Fruit fly (Drosophila melanogaster): Measurements from ENCODE around the gene CG18418.

CG18418 gene

dm6 chr3L:4720510-4721157 is 30.8 kb upstream of the CG18418 start (continued):
- no peak for TF ChIP-seq CG14710 (tag; optimal IDR thresholded peaks at IDR 0.05)
- no peak for TF ChIP-seq CG9797 (GFP tag; optimal IDR thresholded peaks at IDR 0.05)
- no peak for TF ChIP-seq h (optimal IDR thresholded peaks at IDR 0.05)
- no peak for TF ChIP-seq Ssrp (tag; optimal IDR thresholded peaks at IDR 0.05)
- peak; percentile 34 for TF ChIP-seq PHDP (tag; optimal IDR thresholded peaks at IDR 0.05)
- no peak for TF ChIP-seq MBD-R2 (GFP tag; IDR thresholded peaks at IDR 0.05)
- TF ChIP-seq CG13296 (GFP tag; optimal IDR thresholded peaks at IDR 0.05) = no peak
- TF ChIP-seq sr (GFP tag; IDR thresholded peaks at IDR 0.05) = peak; percentile 83
- peak; percentile 32; the same call in 1 of the 2 replicates for TF ChIP-seq CG10366 (GFP tag; IDR thresholded peaks at IDR 0.05)
- peak; percentile 29; the same call in 1 of the 2 replicates for TF ChIP-seq E2f2 (GFP tag; IDR thresholded peaks at IDR 0.05)
- TF ChIP-seq fd3F (GFP tag; optimal IDR thresholded peaks at IDR 0.05) = no peak
- no peak for TF ChIP-seq chm (GFP tag; IDR thresholded peaks at IDR 0.05)
- no peak for TF ChIP-seq ato (GFP tag; IDR thresholded peaks at IDR 0.05; ENCODE audit: partially characterized antibody)
- TF ChIP-seq CG7839 (tag; optimal IDR thresholded peaks at IDR 0.05) = peak; percentile 56
- no peak for TF ChIP-seq slbo (GFP tag; IDR thresholded peaks at IDR 0.05)
- peak; percentile 53 for TF ChIP-seq CG13424 (tag; optimal IDR thresholded peaks at IDR 0.05)
- no peak for TF ChIP-seq Mrtf (GFP tag; IDR thresholded peaks at IDR 0.05)
- no peak for TF ChIP-seq da (GFP tag; optimal IDR thresholded peaks at IDR 0.05)
- no peak for TF ChIP-seq stwl (tag; optimal IDR thresholded peaks at IDR 0.05)
- peak; percentile 44; the same call in 1 of the 2 replicates for TF ChIP-seq E2f1 (GFP tag; IDR thresholded peaks at IDR 0.05)
- TF ChIP-seq scrt (GFP tag; optimal IDR thresholded peaks at IDR 0.05) = no peak
- TF ChIP-seq CG3407 (GFP tag; optimal IDR thresholded peaks at IDR 0.05) = peak; percentile 23
- TF ChIP-seq CG9215 (GFP tag; IDR thresholded peaks at IDR 0.05) = no peak
- peak; percentile 61 for TF ChIP-seq fd96Cb (tag; optimal IDR thresholded peaks at IDR 0.05)
- TF ChIP-seq Spps (tag; optimal IDR thresholded peaks at IDR 0.05) = no peak
- no peak for TF ChIP-seq CG6175 (GFP tag; IDR thresholded peaks at IDR 0.05)
- peak; percentile 60 for TF ChIP-seq Sox100B (GFP tag; optimal IDR thresholded peaks at IDR 0.05)
- TF ChIP-seq sqz (GFP tag; optimal IDR thresholded peaks at IDR 0.05) = peak; percentile 41
- TF ChIP-seq CG11504 (tag; optimal IDR thresholded peaks at IDR 0.05) = peak; percentile 80
- TF ChIP-seq CG18599 (GFP tag; optimal IDR thresholded peaks at IDR 0.05) = peak; percentile 5
- peak in 1 of 2 experiments; percentile 35 for TF ChIP-seq bsh (GFP tag; optimal IDR thresholded peaks at IDR 0.05)
- no peak for TF ChIP-seq pros (GFP tag; optimal IDR thresholded peaks at IDR 0.05)
- peak; percentile 64 for TF ChIP-seq vvl (GFP tag; IDR thresholded peaks at IDR 0.05)
- TF ChIP-seq CG6813 (GFP tag; optimal IDR thresholded peaks at IDR 0.05) = no peak
- no peak for TF ChIP-seq zen (tag; optimal IDR thresholded peaks at IDR 0.05)
- no peak for TF ChIP-seq CG15479 (GFP tag; optimal IDR thresholded peaks at IDR 0.05)
- TF ChIP-seq Ptx1 (GFP tag; IDR thresholded peaks at IDR 0.05) = peak; percentile 63; the same call in 1 of the 2 replicates
- TF ChIP-seq gsb-n (tag; optimal IDR thresholded peaks at IDR 0.05) = peak; percentile 22
- TF ChIP-seq Dbx (GFP tag; IDR thresholded peaks at IDR 0.05) = no peak
- no peak for TF ChIP-seq CG15601 (tag; optimal IDR thresholded peaks at IDR 0.05)
- TF ChIP-seq ERR (GFP tag; optimal IDR thresholded peaks at IDR 0.05) = no peak
- no peak for TF ChIP-seq dan (GFP tag; IDR thresholded peaks at IDR 0.05)
- no peak for TF ChIP-seq trem (tag; optimal IDR thresholded peaks at IDR 0.05)
- peak; percentile 42 for TF ChIP-seq CG15269 (tag; optimal IDR thresholded peaks at IDR 0.05)
- no peak for TF ChIP-seq pan (optimal IDR thresholded peaks at IDR 0.05)
- peak in 1 of 2 experiments; percentile 52 for TF ChIP-seq pan (GFP tag; optimal IDR thresholded peaks at IDR 0.05 in 1 of 2, IDR thresholded peaks at IDR 0.05 in 1 of 2)
- TF ChIP-seq mirr (GFP tag; optimal IDR thresholded peaks at IDR 0.05) = no peak
- TF ChIP-seq CG8944 (GFP tag; optimal IDR thresholded peaks at IDR 0.05) = no peak
- TF ChIP-seq CG2678 (tag; optimal IDR thresholded peaks at IDR 0.05) = peak; percentile 70
- TF ChIP-seq fd102C (GFP tag; optimal IDR thresholded peaks at IDR 0.05) = no peak
